Worm (Caenorhabditis elegans): ENCODE measurements around the gene drd-50.
"Not testable (repeated sequence)": the region's sequence is repeated elsewhere in the genome, so short reads cannot be mapped to it uniquely, and the experiment has no call there.

The drd-50 gene

ce11 chrIV:4141311-4141710 is 23.8 kb downstream of the drd-50 start, which contains the start of gene F49F1.11:
TSS of gene F49F1.11 (minus strand) at chrIV:4141411.
- TF ChIP-seq ccch-3 (GFP tag; optimal IDR thresholded peaks at IDR 0.05) (no peak), lin-35 (GFP tag; optimal IDR thresholded peaks at IDR 0.05) (no peak), mxl-1 (tag; optimal IDR thresholded peaks at IDR 0.05) (no peak), efl-1 (GFP tag; optimal IDR thresholded peaks at IDR 0.05) (no peak), rpc-1 (optimal IDR thresholded peaks at IDR 0.05) (no peak), rpc-1 (tag; optimal IDR thresholded peaks at IDR 0.05) (no peak), him-1 (tag; optimal IDR thresholded peaks at IDR 0.05) (no peak), F37B4.10 (GFP tag; IDR thresholded peaks at IDR 0.05) (no peak), ztf-28 (GFP tag; IDR thresholded peaks at IDR 0.05) (no peak), F33H1.4 (GFP tag; IDR thresholded peaks at IDR 0.05) (no peak), nhr-179 (tag; optimal IDR thresholded peaks at IDR 0.05) (no peak), let-607 (tag; optimal IDR thresholded peaks at IDR 0.05) (no peak), ztf-22 (GFP tag; optimal IDR thresholded peaks at IDR 0.05) (no peak), bed-1 (GFP tag; IDR thresholded peaks at IDR 0.05) (no peak), sea-2 (GFP tag; IDR thresholded peaks at IDR 0.05) (no peak), F23B12.7 (tag; optimal IDR thresholded peaks at IDR 0.05; ENCODE audit: insufficient read depth) (no peak), ceh-40 (GFP tag; IDR thresholded peaks at IDR 0.05) (no peak), madf-8 (GFP tag; conservative IDR thresholded peaks at IDR 0.05) (no peak), F57C9.4 (tag; optimal IDR thresholded peaks at IDR 0.05) (no peak), madf-3 (GFP tag; IDR thresholded peaks at IDR 0.05) (no peak), snpc-1.3 (tag; optimal IDR thresholded peaks at IDR 0.05; ENCODE audit: insufficient read depth) (no peak)

- not testable (repeated sequence) for TF ChIP-seq ama-1 (optimal IDR thresholded peaks at IDR 0.05); ama-1 (GFP tag; optimal IDR thresholded peaks at IDR 0.05); ceh-27 (GFP tag; optimal IDR thresholded peaks at IDR 0.05); mes-4 (tag; optimal IDR thresholded peaks at IDR 0.05)
Measured at ce11 chrIV:4142986-4143385, 25.5 kb downstream of the drd-50 start, which contains the start of gene F49F1.12. TSS of gene F49F1.12 (minus strand) at chrIV:4143086.

DNA sequence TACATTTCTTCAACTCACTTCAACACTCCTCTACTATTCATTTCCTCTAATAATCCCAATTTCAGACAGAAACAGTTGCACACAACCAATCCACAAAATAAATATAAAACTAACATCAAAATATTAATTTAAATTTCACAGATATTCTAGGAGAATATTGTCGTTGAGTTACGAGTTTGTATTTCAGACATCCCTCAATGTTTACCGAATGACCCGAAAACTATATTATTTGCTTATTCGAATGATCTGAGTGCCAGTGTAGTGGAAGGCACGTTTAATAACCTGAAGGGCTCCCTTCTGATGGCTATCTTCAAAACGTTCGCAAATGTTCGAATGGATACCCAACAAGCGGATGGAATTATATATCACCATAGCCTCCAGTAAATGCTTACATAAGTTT is 27.3 kb downstream of the drd-50 start, which contains the start of gene R07C12.3:
R07C12.3 (plus strand) TSS at position 301 of the 400 bp plus-strand sequence.
- TF ChIP-seq ets-4 (GFP tag; optimal IDR thresholded peaks at IDR 0.05) (no peak), snpc-4 (GFP tag; optimal IDR thresholded peaks at IDR 0.05) (no peak), snpc-4 (tag; optimal IDR thresholded peaks at IDR 0.05) (no peak), lin-26 (GFP tag; IDR thresholded peaks at IDR 0.05) (no peak), ztf-6 (GFP tag; IDR thresholded peaks at IDR 0.05) (no peak), cebp-2 (GFP tag; IDR thresholded peaks at IDR 0.05) (no peak), B0261.1 (tag; optimal IDR thresholded peaks at IDR 0.05) (no peak), aptf-3 (GFP tag; IDR thresholded peaks at IDR 0.05) (no peak), mxl-1 (tag; optimal IDR thresholded peaks at IDR 0.05) (no peak), Y95B8A.8 (GFP tag; IDR thresholded peaks at IDR 0.05) (no peak), aptf-2 (GFP tag; conservative IDR thresholded peaks at IDR 0.05) (no peak), ceh-79 (tag; optimal IDR thresholded peaks at IDR 0.05) (no peak), dox-1 (GFP tag; IDR thresholded peaks at IDR 0.05) (no peak), athp-1 (tag; optimal IDR thresholded peaks at IDR 0.05) (no peak), let-607 (tag; optimal IDR thresholded peaks at IDR 0.05) (no peak), sptf-2 (GFP tag; optimal IDR thresholded peaks at IDR 0.05) (no peak), Y53G8AR.9 (GFP tag; conservative IDR thresholded peaks at IDR 0.05) (no peak)
